Fruit fly (Drosophila melanogaster): ENCODE data around the gene CG43675.

DNA sequence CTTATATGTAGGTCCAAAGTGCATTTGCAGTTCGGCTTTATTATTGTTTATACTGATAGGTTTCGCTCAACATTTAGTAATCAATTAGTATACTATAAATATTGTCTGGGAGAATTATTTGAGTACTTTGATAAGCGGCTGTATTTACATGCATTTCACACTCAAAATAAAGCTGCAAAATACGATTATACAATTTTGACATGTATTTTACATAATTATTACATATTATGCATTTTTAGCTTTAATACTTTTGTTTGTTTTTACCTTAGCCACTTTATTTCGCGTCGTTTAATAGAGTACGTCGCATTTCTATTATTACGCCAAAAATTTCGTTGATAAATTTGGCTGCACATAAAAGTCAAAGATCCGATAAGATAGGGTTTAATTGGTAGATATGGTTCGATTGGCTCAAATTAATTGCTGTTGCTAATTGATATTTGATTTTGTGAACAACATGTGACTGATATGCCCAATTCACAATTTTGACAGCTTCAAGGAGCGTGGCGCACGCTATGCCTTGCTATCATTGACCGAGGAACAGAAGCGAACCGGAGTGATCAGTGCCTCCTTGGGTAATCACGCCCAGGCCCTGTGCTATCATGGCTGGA, 10.7 kb downstream of the CG43675 start:
- TF ChIP-seq psq (optimal IDR thresholded peaks at IDR 0.05) (no peak), EcR (GFP tag; optimal IDR thresholded peaks at IDR 0.05) (no peak), pan (optimal IDR thresholded peaks at IDR 0.05) (no peak), Dll (optimal IDR thresholded peaks at IDR 0.05) (no peak)

Data from whole organism.